Worm (Caenorhabditis elegans): ENCODE measurements around the gene K05F6.10.
A peak's percentile ranks its signal among the peaks of the same experiment; 100 is the strongest.

The K05F6.10 gene

ce11 chrII:1595137-1595536 lies 19.2 kb upstream of the K05F6.10 start, which contains the start of gene clec-20:
Gene clec-20, minus strand, starts transcription at chrII:1595237.
- no peak for TF ChIP-seq mml-1 (tag; optimal IDR thresholded peaks at IDR 0.05)
- no peak for TF ChIP-seq jun-1 (tag; optimal IDR thresholded peaks at IDR 0.05)

- TF ChIP-seq elt-3 (tag; optimal IDR thresholded peaks at IDR 0.05) (no peak), R02D3.7 (tag; optimal IDR thresholded peaks at IDR 0.05) (no peak), lsy-12 (tag; optimal IDR thresholded peaks at IDR 0.05) (no peak), mml-1 (tag; optimal IDR thresholded peaks at IDR 0.05) (no peak), nhr-77 (tag; optimal IDR thresholded peaks at IDR 0.05) (no peak), nhr-12 (tag; optimal IDR thresholded peaks at IDR 0.05) (no peak), egl-27 (tag; optimal IDR thresholded peaks at IDR 0.05) (no peak), sea-2 (GFP tag; optimal IDR thresholded peaks at IDR 0.05) (no peak)
Measured at ce11 chrII:1589845-1590244, 13.9 kb upstream of the K05F6.10 start, which contains the start of gene T07H3.7. Gene T07H3.7, minus strand, starts transcription at chrII:1589945.

- no peak for TF ChIP-seq mdl-1 (tag; optimal IDR thresholded peaks at IDR 0.05)
- TF ChIP-seq fos-1 (tag; optimal IDR thresholded peaks at IDR 0.05): no peak
- no peak for TF ChIP-seq nhr-12 (tag; optimal IDR thresholded peaks at IDR 0.05)
- TF ChIP-seq nhr-11 (tag; optimal IDR thresholded peaks at IDR 0.05): no peak
- TF ChIP-seq zag-1 (tag; optimal IDR thresholded peaks at IDR 0.05): no peak
- no peak for TF ChIP-seq egl-27 (tag; optimal IDR thresholded peaks at IDR 0.05)
- TF ChIP-seq egl-5 (tag; optimal IDR thresholded peaks at IDR 0.05): no peak
- TF ChIP-seq aly-2 (tag; optimal IDR thresholded peaks at IDR 0.05): no peak
- no peak for TF ChIP-seq eor-1 (tag; optimal IDR thresholded peaks at IDR 0.05)
- no peak for TF ChIP-seq snpc-4 (tag; optimal IDR thresholded peaks at IDR 0.05)
- TF ChIP-seq nhr-43 (tag; optimal IDR thresholded peaks at IDR 0.05; ENCODE audit: poor library complexity, severe bottlenecking): no peak
- TF ChIP-seq daf-12 (tag; optimal IDR thresholded peaks at IDR 0.05): no peak
- no peak for TF ChIP-seq lin-39 (tag; optimal IDR thresholded peaks at IDR 0.05)
- no peak for TF ChIP-seq lsy-12 (tag; optimal IDR thresholded peaks at IDR 0.05)
- no peak for TF ChIP-seq nfya-1 (tag; optimal IDR thresholded peaks at IDR 0.05; ENCODE audit: insufficient read depth)
- no peak for TF ChIP-seq nhr-67 (tag; optimal IDR thresholded peaks at IDR 0.05)
- TF ChIP-seq elt-2 (tag; optimal IDR thresholded peaks at IDR 0.05): no peak
- TF ChIP-seq ceh-28 (tag; optimal IDR thresholded peaks at IDR 0.05): no peak
- no peak for TF ChIP-seq nhr-77 (tag; optimal IDR thresholded peaks at IDR 0.05)
Measured at ce11 chrII:1586305-1586704, 10.4 kb upstream of the K05F6.10 start, which contains the start of gene T07H3.8. Gene T07H3.8, plus strand, starts transcription at chrII:1586605.

- TF ChIP-seq egl-27 (tag; optimal IDR thresholded peaks at IDR 0.05) (no peak), elt-1 (tag; optimal IDR thresholded peaks at IDR 0.05) (no peak), lin-39 (tag; optimal IDR thresholded peaks at IDR 0.05) (no peak), nhr-76 (tag; optimal IDR thresholded peaks at IDR 0.05) (no peak), elt-2 (tag; optimal IDR thresholded peaks at IDR 0.05) (no peak), nhr-23 (tag; optimal IDR thresholded peaks at IDR 0.05) (no peak)
Measured at ce11 chrII:1584140-1584539, 8.2 kb upstream of the K05F6.10 start, which contains the start of gene clec-21. Gene clec-21, minus strand, starts transcription at chrII:1584240.

ce11 chrII:1579886-1580285 lies 4.0 kb upstream of the K05F6.10 start, which contains the start of gene math-38:
Gene math-38, minus strand, starts transcription at chrII:1579986.
- no peak for TF ChIP-seq egl-27 (tag; optimal IDR thresholded peaks at IDR 0.05)
- TF ChIP-seq elt-2 (tag; optimal IDR thresholded peaks at IDR 0.05): peak; percentile 56

- TF ChIP-seq elt-2 (tag; optimal IDR thresholded peaks at IDR 0.05) (peak; percentile 82), nhr-67 (tag; optimal IDR thresholded peaks at IDR 0.05) (no peak), zag-1 (tag; optimal IDR thresholded peaks at IDR 0.05) (no peak), pqm-1 (tag; optimal IDR thresholded peaks at IDR 0.05) (peak; percentile 68), jun-1 (tag; optimal IDR thresholded peaks at IDR 0.05) (peak; percentile 21), R02D3.7 (tag; optimal IDR thresholded peaks at IDR 0.05) (no peak), mml-1 (tag; optimal IDR thresholded peaks at IDR 0.05) (no peak)
Measured at ce11 chrII:1576772-1577171, 842 bp upstream of the K05F6.10 start.

- no peak for TF ChIP-seq ceh-16 (tag; optimal IDR thresholded peaks at IDR 0.05)
- no peak for TF ChIP-seq snpc-4 (tag; optimal IDR thresholded peaks at IDR 0.05)
- TF ChIP-seq pqm-1 (tag; optimal IDR thresholded peaks at IDR 0.05): no peak
- TF ChIP-seq eor-1 (tag; optimal IDR thresholded peaks at IDR 0.05): no peak
- TF ChIP-seq nhr-77 (tag; optimal IDR thresholded peaks at IDR 0.05): no peak
- TF ChIP-seq aly-2 (tag; optimal IDR thresholded peaks at IDR 0.05): no peak
- no peak for TF ChIP-seq zag-1 (tag; optimal IDR thresholded peaks at IDR 0.05)
- no peak for TF ChIP-seq lin-39 (tag; optimal IDR thresholded peaks at IDR 0.05)
- no peak for TF ChIP-seq ceh-9 (tag; optimal IDR thresholded peaks at IDR 0.05)
- TF ChIP-seq nfya-1 (tag; optimal IDR thresholded peaks at IDR 0.05; ENCODE audit: insufficient read depth): no peak
- TF ChIP-seq ceh-28 (tag; optimal IDR thresholded peaks at IDR 0.05): no peak
- no peak for TF ChIP-seq jun-1 (tag; optimal IDR thresholded peaks at IDR 0.05)
- no peak for TF ChIP-seq lsy-12 (tag; optimal IDR thresholded peaks at IDR 0.05)
- no peak for TF ChIP-seq ceh-82 (tag; optimal IDR thresholded peaks at IDR 0.05)
- no peak for TF ChIP-seq nhr-67 (tag; optimal IDR thresholded peaks at IDR 0.05)
Measured at ce11 chrII:1571032-1571431, 4.9 kb downstream of the K05F6.10 start, which contains the start of gene fbxb-46. Gene fbxb-46, minus strand, starts transcription at chrII:1571132.

All from whole organism, L3 larva.